Worm (Caenorhabditis elegans) whole organism, L4 larva: ENCODE data around the gene C09B8.4.

Source experiments
- D1046.2 ChIP-seq: fragments of 200-800 bp; sonication (Bioruptor generic); IDR thresholded peaks from 2 replicates; pipeline ENCODE4 v1.3.6; 2022; ENCODE audit warnings: missing genetic modification characterization, missing compliant biosample characterization
- F44E2.7 ChIP-seq: fragments of 200-800 bp; sonication (Bioruptor generic); IDR thresholded peaks from 2 replicates; pipeline ENCODE4 v2.1.2; 2022; ENCODE audit warnings: missing genetic modification characterization, missing compliant biosample characterization
- F49E8.2 ChIP-seq: sonication (generic microtip); optimal IDR thresholded peaks from 2 replicates; lab custom pipeline; 2016; ENCODE audit warnings: missing compliant biosample characterization, mild to moderate bottlenecking, missing genetic modification characterization, borderline replicate concordance
- T20F7.1 ChIP-seq: fragments of 200-800 bp; sonication (Bioruptor generic); optimal IDR thresholded peaks from 2 replicates; lab custom pipeline; 2018; ENCODE audit warnings: mild to moderate bottlenecking, missing genetic modification characterization, missing compliant biosample characterization
- Y5F2A.4 ChIP-seq: fragments of 200-800 bp; sonication (Bioruptor generic); optimal IDR thresholded peaks from 2 replicates; lab custom pipeline; 2018; ENCODE audit warnings: mild to moderate bottlenecking, missing genetic modification characterization, missing compliant biosample characterization
- ZK337.2 ChIP-seq: fragments of 200-800 bp; sonication (Bioruptor generic); IDR thresholded peaks from 2 replicates; pipeline ENCODE4 v1.3.6; 2022; ENCODE audit warnings: missing genetic modification reagents, missing genetic modification characterization, missing compliant biosample characterization
- aha-1 ChIP-seq: fragments of 150-350 bp; peaks from one replicate; lab custom pipeline; 2014; ENCODE audit warnings: missing biosample characterization, missing genetic modification characterization
- ceh-32 ChIP-seq: sonication (generic microtip); optimal IDR thresholded peaks from 2 replicates; lab custom pipeline; 2016; ENCODE audit warnings: mild to moderate bottlenecking, missing genetic modification characterization, missing compliant biosample characterization; ENCODE audit not compliant: poor library complexity
- ces-1 ChIP-seq: fragments of 150-350 bp; sonication (generic microtip); optimal IDR thresholded peaks from 4 replicates; lab custom pipeline; 2014; ENCODE audit warnings: missing biosample characterization, missing genetic modification reagents, missing genetic modification characterization
- daf-16 ChIP-seq, 3 experiments: sonication (generic microtip); optimal IDR thresholded peaks; 2 replicates each; lab custom pipeline; 2016 to 2017; ENCODE audit warnings: missing genetic modification characterization in 3 of 3, missing genetic modification reagents in 3 of 3, mild to moderate bottlenecking in 2 of 3, missing compliant biosample characterization in 2 of 3, missing biosample characterization in 1 of 3, moderate library complexity in 1 of 3
- dmd-6 ChIP-seq: fragments of 200-800 bp; sonication (Bioruptor generic); IDR thresholded peaks from 2 replicates; pipeline ENCODE4 v1.3.6; 2022; ENCODE audit warnings: missing genetic modification reagents, missing genetic modification characterization, missing compliant biosample characterization
- dmd-8 ChIP-seq: fragments of 200-800 bp; sonication (Bioruptor generic); IDR thresholded peaks from 2 replicates; pipeline ENCODE4 v1.3.6; 2022; ENCODE audit warnings: missing genetic modification characterization, missing compliant biosample characterization
- dmd-9 ChIP-seq: fragments of 200-800 bp; sonication (Bioruptor generic); IDR thresholded peaks from 2 replicates; pipeline ENCODE4 v1.3.6; 2022; ENCODE audit warnings: missing genetic modification reagents, missing genetic modification characterization, missing compliant biosample characterization
- egl-27 ChIP-seq: sonication (generic microtip); optimal IDR thresholded peaks from 3 replicates; lab custom pipeline; 2017; ENCODE audit warnings: missing biosample characterization, missing genetic modification reagents, missing genetic modification characterization
- fkh-10 ChIP-seq: fragments of 150-350 bp; optimal IDR thresholded peaks from 2 replicates; lab custom pipeline; 2014; ENCODE audit warnings: missing biosample characterization, missing genetic modification reagents, missing genetic modification characterization
- gei-8 ChIP-seq: fragments of 200-800 bp; sonication (Bioruptor generic); optimal IDR thresholded peaks from 2 replicates; lab custom pipeline; 2018; ENCODE audit warnings: mild to moderate bottlenecking, missing genetic modification characterization, missing compliant biosample characterization
- hlh-30 ChIP-seq: sonication (generic microtip); optimal IDR thresholded peaks from 2 replicates; lab custom pipeline; 2017; ENCODE audit warnings: antibody characterized with exemption, mild to moderate bottlenecking, missing genetic modification characterization, missing compliant biosample characterization; ENCODE audit not compliant: insufficient read depth
- jun-1 ChIP-seq: fragments of 150-350 bp; optimal IDR thresholded peaks from 2 replicates; lab custom pipeline; 2014; ENCODE audit warnings: missing biosample characterization, missing genetic modification reagents, missing genetic modification characterization
- lin-29 ChIP-seq: fragments of 200-800 bp; sonication (Bioruptor generic); IDR thresholded peaks from 2 replicates; pipeline ENCODE4 v1.3.6; 2022; ENCODE audit warnings: missing genetic modification reagents, missing genetic modification characterization, missing compliant biosample characterization
- lsy-2 ChIP-seq, 2 experiments: fragments of 150-350 bp in 1 of 2; sonication (generic microtip) in 1 of 2; optimal IDR thresholded peaks; 2 replicates each; lab custom pipeline; 2014 to 2017; ENCODE audit warnings: missing biosample characterization in 2 of 2, missing genetic modification characterization in 2 of 2
- mdl-1 ChIP-seq, 2 experiments: fragments of 150-350 bp in 1 of 2; sonication (generic microtip) in 1 of 2; optimal IDR thresholded peaks; 2 replicates each; lab custom pipeline; 2014 to 2017; ENCODE audit warnings: missing biosample characterization in 2 of 2, missing genetic modification characterization in 2 of 2
- mxl-2 ChIP-seq: fragments of 200-800 bp; sonication (Bioruptor generic); conservative IDR thresholded peaks from 2 replicates; pipeline ENCODE4 v1.3.6; 2022; ENCODE audit warnings: missing genetic modification reagents, missing genetic modification characterization, missing compliant biosample characterization
- nhr-10 ChIP-seq: fragments of 150-350 bp; optimal IDR thresholded peaks from 2 replicates; lab custom pipeline; 2014; ENCODE audit warnings: missing biosample characterization, missing genetic modification characterization
- nhr-111 ChIP-seq: fragments of 200-800 bp; sonication (Bioruptor generic); optimal IDR thresholded peaks from 2 replicates; lab custom pipeline; 2018; ENCODE audit warnings: mild to moderate bottlenecking, missing genetic modification characterization, missing compliant biosample characterization
- nhr-237 ChIP-seq: sonication (generic microtip); optimal IDR thresholded peaks from 2 replicates; lab custom pipeline; 2017; ENCODE audit warnings: missing biosample characterization, missing genetic modification characterization
- nhr-41 ChIP-seq: fragments of 200-800 bp; sonication (Bioruptor generic); IDR thresholded peaks from 2 replicates; pipeline ENCODE4 v1.3.6; 2022; ENCODE audit warnings: missing genetic modification reagents, missing genetic modification characterization, missing compliant biosample characterization
- pha-4 ChIP-seq, 2 experiments: fragments of 150-350 bp in 1 of 2; fragments of 200-800 bp in 1 of 2; sonication (Bioruptor generic) in 1 of 2; IDR thresholded peaks in 1 of 2; optimal IDR thresholded peaks in 1 of 2; 2 replicates each; pipeline versions ENCODE4 v1.3.6 to Lab custom; 2014 to 2022; ENCODE audit warnings: missing genetic modification characterization in 2 of 2, missing genetic modification reagents in 2 of 2, missing biosample characterization in 1 of 2, missing compliant biosample characterization in 1 of 2
- pqm-1 ChIP-seq: sonication (generic microtip); optimal IDR thresholded peaks from 2 replicates; lab custom pipeline; 2017; ENCODE audit warnings: missing biosample characterization, missing genetic modification characterization
- skn-1 ChIP-seq: fragments of 150-350 bp; optimal IDR thresholded peaks from 2 replicates; lab custom pipeline; 2014; ENCODE audit warnings: missing biosample characterization, missing genetic modification characterization
- tag-97 ChIP-seq: fragments of 200-800 bp; sonication (Bioruptor generic); IDR thresholded peaks from 2 replicates; pipeline ENCODE4 v1.3.6; 2022; ENCODE audit warnings: missing genetic modification characterization, missing compliant biosample characterization
- tra-1 ChIP-seq: fragments of 200-800 bp; sonication (Bioruptor generic); IDR thresholded peaks from 2 replicates; pipeline ENCODE4 v1.3.6; 2022; ENCODE audit warnings: missing genetic modification reagents, missing genetic modification characterization, missing compliant biosample characterization
- unc-130 ChIP-seq: sonication (generic microtip); optimal IDR thresholded peaks from 2 replicates; lab custom pipeline; 2016; ENCODE audit warnings: missing genetic modification reagents, missing genetic modification characterization, missing compliant biosample characterization
- unc-39 ChIP-seq: sonication (generic microtip); optimal IDR thresholded peaks from 2 replicates; lab custom pipeline; 2017; ENCODE audit warnings: missing biosample characterization, missing genetic modification characterization
- unc-62 ChIP-seq, 3 experiments: fragments of 150-350 bp in 1 of 3; sonication (generic microtip); optimal IDR thresholded peaks in 2 of 3; peaks in 1 of 3; 1 replicate in 1 of 3; 2 replicates in 2 of 3; lab custom pipeline; 2014 to 2017; ENCODE audit warnings: missing biosample characterization in 3 of 3, missing genetic modification characterization in 3 of 3, missing genetic modification reagents in 3 of 3, missing genotype in 1 of 3

The C09B8.4 gene

ce11 chrX:6039544-6039943 lies 19.8 kb upstream of the C09B8.4 start, which contains the start of gene hsp-25:
hsp-25 (minus strand) TSS chrX:6039644.
- TF ChIP-seq unc-62 (GFP tag; optimal IDR thresholded peaks at IDR 0.05 in 1 of 2; lab: Kevin White, UChicago) (peak in 1 of 2 experiments; percentile 72), unc-62 (tag; optimal IDR thresholded peaks at IDR 0.05; lab: Kevin White, UChicago) (no peak), aha-1 (peak; percentile 29), nhr-41 (GFP tag; lab: Robert Waterston, UW) (no peak)

ce11 chrX:6031169-6031568 lies 11.4 kb upstream of the C09B8.4 start, which contains the start of gene ipp-5:
ipp-5 (plus strand) TSS chrX:6031469.
- TF ChIP-seq aha-1 (peak; percentile 33), fkh-10 (GFP tag; lab: Kevin White, UChicago) (no peak)

DNA sequence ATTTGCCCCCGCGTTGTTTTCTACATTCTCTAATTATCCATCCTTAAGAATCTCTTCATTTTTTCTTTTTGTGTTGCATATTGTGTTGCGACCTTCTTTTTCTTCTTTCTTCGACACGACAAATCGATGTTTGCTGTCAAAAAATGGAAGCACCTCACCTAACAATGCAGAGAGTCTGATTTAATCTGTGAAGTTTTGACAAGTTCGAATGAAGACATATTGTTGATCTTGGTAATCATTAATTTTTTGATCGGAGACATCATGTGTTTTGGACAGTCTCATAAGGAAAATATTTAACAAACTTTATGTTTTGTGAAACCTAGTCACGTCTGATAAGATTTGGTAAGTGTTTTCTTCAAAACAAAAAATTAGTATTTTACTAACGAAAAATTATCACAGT lies 9.3 kb upstream of the C09B8.4 start:
- TF ChIP-seq dmd-9 (GFP tag; lab: Robert Waterston, UW) (no peak), unc-62 (GFP tag; optimal IDR thresholded peaks at IDR 0.05 in 1 of 2; lab: Kevin White, UChicago) (peak in 1 of 2 experiments; percentile 98), unc-62 (tag; optimal IDR thresholded peaks at IDR 0.05; lab: Kevin White, UChicago) (no peak), aha-1 (peak; percentile 50)

DNA sequence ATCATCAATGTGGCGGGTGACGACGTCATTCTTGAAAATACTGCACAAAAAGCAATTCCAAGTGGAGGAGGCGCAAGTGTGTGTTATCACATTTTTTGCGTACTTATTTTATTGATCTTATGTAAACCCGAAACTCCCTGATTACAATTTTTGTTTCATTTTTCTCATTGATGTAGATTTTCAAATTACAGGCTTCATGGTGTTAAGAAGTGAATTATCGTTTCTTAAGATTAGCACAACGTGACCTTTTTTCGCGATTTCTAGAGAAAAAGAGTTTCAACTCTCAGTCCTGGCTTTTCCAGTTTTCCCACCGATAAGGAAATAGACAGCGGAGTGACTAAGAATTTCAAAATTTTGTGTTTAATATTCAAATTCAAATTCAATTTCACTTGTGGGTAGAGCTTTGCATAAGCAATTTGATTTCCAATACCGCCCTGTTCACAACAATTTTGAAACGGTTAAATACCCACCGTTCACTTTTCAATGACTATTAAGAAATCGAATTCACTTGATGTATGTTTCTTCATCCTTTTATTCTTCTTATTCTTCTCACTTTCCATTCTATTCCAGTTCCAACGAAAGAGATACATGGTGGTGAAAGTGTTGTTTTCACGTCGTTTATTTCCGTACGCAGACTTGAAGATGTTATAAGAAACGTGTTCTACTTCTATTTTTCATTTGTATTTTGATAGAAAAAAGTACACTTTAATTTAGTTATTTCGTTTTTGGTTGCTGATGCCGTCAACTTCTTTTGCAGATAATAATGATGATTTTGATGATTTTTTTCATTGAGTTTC lies 7.2 kb upstream of the C09B8.4 start:
- TF ChIP-seq Y5F2A.4 (GFP tag; lab: Kevin White, UChicago): no peak
- no peak for TF ChIP-seq lin-29
- no peak for TF ChIP-seq D1046.2 (GFP tag; lab: Robert Waterston, UW)
- TF ChIP-seq fkh-10 (GFP tag; lab: Kevin White, UChicago): no peak
- TF ChIP-seq unc-62 (GFP tag; optimal IDR thresholded peaks at IDR 0.05 in 1 of 2; lab: Kevin White, UChicago): no peak
- no peak for TF ChIP-seq unc-62 (tag; optimal IDR thresholded peaks at IDR 0.05; lab: Kevin White, UChicago)
- no peak for TF ChIP-seq ces-1
- TF ChIP-seq dmd-8 (GFP tag; lab: Robert Waterston, UW): no peak
- no peak for TF ChIP-seq gei-8 (GFP tag; lab: Kevin White, UChicago)
- no peak for TF ChIP-seq pha-4 (GFP tag; IDR thresholded peaks at IDR 0.05; lab: Robert Waterston, UW)
- no peak for TF ChIP-seq pha-4 (tag; optimal IDR thresholded peaks at IDR 0.05; lab: Kevin White, UChicago)
- TF ChIP-seq jun-1 (tag; lab: Kevin White, UChicago): no peak
- TF ChIP-seq egl-27: no peak
- TF ChIP-seq tra-1 (GFP tag; lab: Robert Waterston, UW): no peak
- peak; percentile 12; the same call in 1 of the 2 replicates for TF ChIP-seq dmd-6 (GFP tag; lab: Robert Waterston, UW)
- peak; percentile 70 for TF ChIP-seq aha-1
- no peak for TF ChIP-seq ZK337.2
- no peak for TF ChIP-seq unc-39
- TF ChIP-seq unc-130: no peak
- peak; percentile 38 for TF ChIP-seq pqm-1 (tag; lab: Kevin White, UChicago)
- no peak for TF ChIP-seq F44E2.7 (GFP tag; lab: Robert Waterston, UW)
- no peak for TF ChIP-seq mxl-2 (GFP tag; lab: Robert Waterston, UW)
- TF ChIP-seq skn-1 (tag; lab: Kevin White, UChicago): no peak
- no peak for TF ChIP-seq ceh-32 (tag; lab: Kevin White, UChicago)
- no peak for TF ChIP-seq nhr-111
- TF ChIP-seq hlh-30: no peak
- TF ChIP-seq lsy-2 (tag; optimal IDR thresholded peaks at IDR 0.05; lab: Kevin White, UChicago): no peak
- TF ChIP-seq nhr-10 (tag; lab: Kevin White, UChicago): no peak
- no peak for TF ChIP-seq tag-97 (GFP tag; lab: Robert Waterston, UW)
- TF ChIP-seq nhr-237 (tag; lab: Kevin White, UChicago): no peak
- no peak for TF ChIP-seq mdl-1 (tag; optimal IDR thresholded peaks at IDR 0.05; lab: Kevin White, UChicago)
- no peak for TF ChIP-seq T20F7.1 (GFP tag; lab: Kevin White, UChicago)
- TF ChIP-seq dmd-9 (GFP tag; lab: Robert Waterston, UW): no peak
- no peak for TF ChIP-seq daf-16 (GFP tag; optimal IDR thresholded peaks at IDR 0.05; lab: Kevin White, UChicago)
- peak; percentile 44 for TF ChIP-seq daf-16 (tag; optimal IDR thresholded peaks at IDR 0.05; lab: Kevin White, UChicago)
- TF ChIP-seq F49E8.2 (tag; lab: Kevin White, UChicago): no peak
- TF ChIP-seq, all 104 proteins: peak for 4
